Fruit fly (Drosophila melanogaster) S2 (cell line): Measurements from ENCODE around the gene ppk31.

Experiments
- CG8478 ChIP-seq: fragments of >200 bp; optimal IDR thresholded peaks from 2 replicates; lab custom pipeline; 2018
- CTCF ChIP-seq, 2 experiments: fragments of >200 bp; optimal IDR thresholded peaks; 2 replicates each; lab custom pipeline; 2018

DNA sequence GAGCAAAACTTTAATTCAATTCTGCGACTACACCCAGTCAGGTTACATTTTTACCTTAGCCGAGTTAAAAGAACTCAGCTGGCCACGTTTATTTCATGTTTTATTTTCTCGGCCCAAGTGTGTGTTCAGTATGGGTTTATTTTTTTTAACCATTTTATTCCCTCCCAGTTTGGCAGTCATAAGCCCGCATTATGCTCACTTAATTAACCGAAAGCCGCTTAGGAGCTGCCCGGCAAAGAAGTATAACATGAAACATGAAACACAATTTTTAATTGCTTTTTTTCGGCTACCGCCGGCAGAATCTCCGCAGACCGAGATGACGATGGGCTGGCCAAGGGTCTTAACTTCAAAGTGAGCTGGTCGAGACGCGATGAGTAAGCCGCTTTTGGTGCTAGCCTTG is 23.9 kb downstream of the ppk31 start:
- TF ChIP-seq CG8478 (lab: Kevin White, UChicago) (no peak), CTCF (optimal IDR thresholded peaks at IDR 0.05; lab: Kevin White, UChicago) (no peak)
